Worm (Caenorhabditis elegans): ENCODE data around the gene C10G8.8.

ce11 chrV:5295940-5296339, 32.3 kb downstream of the C10G8.8 start:
- TF ChIP-seq flt-1 (GFP tag; IDR thresholded peaks at IDR 0.05) (no peak), T22C8.4 (GFP tag; IDR thresholded peaks at IDR 0.05) (no peak), ref-1 (GFP tag; conservative IDR thresholded peaks at IDR 0.05) (no peak), tab-1 (GFP tag; IDR thresholded peaks at IDR 0.05) (no peak)
